Fruit fly (Drosophila melanogaster): Measurements from ENCODE around the gene CG3386.

The CG3386 gene

dm6 chr3L:634319-635015 is 47.8 kb downstream of the CG3386 start (continued):
- peak; percentile 83 for TF ChIP-seq dimm (GFP tag; IDR thresholded peaks at IDR 0.05)
- peak; percentile 56 for TF ChIP-seq grn (GFP tag; optimal IDR thresholded peaks at IDR 0.05)
- peak; percentile 93 for TF ChIP-seq Antp (GFP tag; optimal IDR thresholded peaks at IDR 0.05)
- TF ChIP-seq tll (GFP tag; optimal IDR thresholded peaks at IDR 0.05) = peak in 1 of 2 experiments; percentile 12
- TF ChIP-seq disco-r (GFP tag; optimal IDR thresholded peaks at IDR 0.05) = peak; percentile 88
- peak; percentile 95 for TF ChIP-seq CG14710 (tag; optimal IDR thresholded peaks at IDR 0.05)
- peak; percentile 1 for TF ChIP-seq schlank (tag; optimal IDR thresholded peaks at IDR 0.05)
- peak; percentile 80 for TF ChIP-seq Vsx1 (GFP tag; optimal IDR thresholded peaks at IDR 0.05)
- peak; percentile 94 for TF ChIP-seq CG9727 (GFP tag; optimal IDR thresholded peaks at IDR 0.05)
- peak; percentile 88 for TF ChIP-seq jing (GFP tag; optimal IDR thresholded peaks at IDR 0.05)
- peak; percentile 77 for TF ChIP-seq HmgZ (tag; optimal IDR thresholded peaks at IDR 0.05)
- peak; percentile 71 for TF ChIP-seq CG7745 (tag; optimal IDR thresholded peaks at IDR 0.05)
- TF ChIP-seq CG8388 (GFP tag; optimal IDR thresholded peaks at IDR 0.05) = peak; percentile 95
- peak; percentile 28 for TF ChIP-seq vfl (GFP tag; optimal IDR thresholded peaks at IDR 0.05)
- TF ChIP-seq sisA (GFP tag; IDR thresholded peaks at IDR 0.05) = peak; percentile 93
- peak; percentile 92 for TF ChIP-seq Hsf (GFP tag; optimal IDR thresholded peaks at IDR 0.05)
- no peak; the same call in 1 of the 2 replicates for TF ChIP-seq al (GFP tag; IDR thresholded peaks at IDR 0.05)
- TF ChIP-seq CG8359 (GFP tag; optimal IDR thresholded peaks at IDR 0.05; ENCODE audit: borderline replicate concordance) = peak; percentile 83
- TF ChIP-seq CG17568 (GFP tag; optimal IDR thresholded peaks at IDR 0.05) = peak; percentile 86
- TF ChIP-seq ranshi (GFP tag; IDR thresholded peaks at IDR 0.05) = peak; percentile 82
- TF ChIP-seq dmrt99B (tag; optimal IDR thresholded peaks at IDR 0.05) = peak; percentile 92
- peak; percentile 92 for TF ChIP-seq gce (GFP tag; IDR thresholded peaks at IDR 0.05)
- TF ChIP-seq CG12744 (GFP tag; optimal IDR thresholded peaks at IDR 0.05) = peak; percentile 76
- peak; percentile 80 for TF ChIP-seq slbo (GFP tag; IDR thresholded peaks at IDR 0.05)
- peak; percentile 72 for TF ChIP-seq kni (GFP tag; optimal IDR thresholded peaks at IDR 0.05)
- TF ChIP-seq pita (GFP tag; optimal IDR thresholded peaks at IDR 0.05) = no peak
- TF ChIP-seq ssp (GFP tag; IDR thresholded peaks at IDR 0.05) = peak; percentile 81
- no peak for TF ChIP-seq CG17912 (GFP tag; optimal IDR thresholded peaks at IDR 0.05)
- TF ChIP-seq scrt (GFP tag; optimal IDR thresholded peaks at IDR 0.05) = peak; percentile 72
- peak; percentile 89 for TF ChIP-seq aop (GFP tag; IDR thresholded peaks at IDR 0.05)
- peak; percentile 77 for TF ChIP-seq maf-S (GFP tag; optimal IDR thresholded peaks at IDR 0.05)
- TF ChIP-seq TFAM (GFP tag; optimal IDR thresholded peaks at IDR 0.05) = peak; percentile 84
- TF ChIP-seq CG31365 (tag; optimal IDR thresholded peaks at IDR 0.05) = peak; percentile 54
- peak; percentile 93 for TF ChIP-seq CG15696 (tag; optimal IDR thresholded peaks at IDR 0.05)
- TF ChIP-seq CG4424 (GFP tag; optimal IDR thresholded peaks at IDR 0.05) = peak; percentile 93
- TF ChIP-seq ro (GFP tag; IDR thresholded peaks at IDR 0.05) = peak; percentile 83
- peak; percentile 85 for TF ChIP-seq tgo (GFP tag; IDR thresholded peaks at IDR 0.05)
- peak; percentile 91 for TF ChIP-seq CG8924 (tag; optimal IDR thresholded peaks at IDR 0.05)
- TF ChIP-seq CG15479 (GFP tag; optimal IDR thresholded peaks at IDR 0.05) = peak; percentile 47
- TF ChIP-seq az2 (GFP tag; optimal IDR thresholded peaks at IDR 0.05) = peak; percentile 93
- peak; percentile 53 for TF ChIP-seq CG6683 (GFP tag; optimal IDR thresholded peaks at IDR 0.05)
- no peak for TF ChIP-seq rib (GFP tag; IDR thresholded peaks at IDR 0.05)
- TF ChIP-seq Chrac-16 (GFP tag; optimal IDR thresholded peaks at IDR 0.05) = peak; percentile 91
- TF ChIP-seq CG13894 (tag; optimal IDR thresholded peaks at IDR 0.05) = no peak
- TF ChIP-seq wor (GFP tag; IDR thresholded peaks at IDR 0.05) = peak; percentile 94
- peak; percentile 83 for TF ChIP-seq CG12299 (tag; optimal IDR thresholded peaks at IDR 0.05)
- TF ChIP-seq h (optimal IDR thresholded peaks at IDR 0.05) = no peak
- peak; percentile 42 for TF ChIP-seq CG13296 (GFP tag; optimal IDR thresholded peaks at IDR 0.05)
- peak; percentile 92 for TF ChIP-seq CG7839 (tag; optimal IDR thresholded peaks at IDR 0.05)
- peak; percentile 63 for TF ChIP-seq CG10321 (GFP tag; IDR thresholded peaks at IDR 0.05)
